Fruit fly (Drosophila melanogaster): Measurements from ENCODE around the gene prt.

The prt gene

dm6 chr3R:23725711-23726349, 27.0 kb upstream of the prt start:
- TF ChIP-seq noc (tag; optimal IDR thresholded peaks at IDR 0.05): peak; percentile 61

DNA sequence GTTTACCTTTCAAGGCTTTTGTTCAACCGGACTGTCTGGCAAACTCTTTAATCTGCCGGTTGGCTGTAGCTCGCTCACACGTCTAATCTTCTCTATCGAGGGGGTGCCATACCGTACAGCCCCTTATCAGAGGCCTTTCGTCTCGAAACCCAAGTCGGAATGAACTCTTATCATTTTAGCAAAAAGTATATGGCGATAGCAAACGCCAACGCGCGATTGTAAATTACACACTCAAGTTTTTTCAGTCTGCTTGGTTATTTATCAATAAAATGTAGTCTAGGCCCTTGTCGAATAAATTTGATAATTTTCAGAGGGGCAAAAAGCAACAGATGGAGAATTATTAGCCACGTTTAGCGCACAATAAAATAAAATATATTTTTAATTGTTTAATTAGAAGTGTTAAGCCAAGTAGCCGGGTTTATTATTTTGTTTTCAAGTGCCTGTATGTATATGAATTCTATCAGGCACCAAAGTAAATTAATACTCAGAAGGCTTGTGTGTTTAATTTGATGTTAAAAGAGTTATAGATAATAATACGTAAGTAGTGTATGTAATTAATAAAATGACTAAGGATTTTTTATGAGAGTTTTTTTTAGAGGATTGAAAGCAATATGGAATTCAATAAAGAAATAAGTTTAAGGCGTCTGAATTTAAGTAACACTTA, 26.1 kb upstream of the prt start:
- TF ChIP-seq noc (tag; optimal IDR thresholded peaks at IDR 0.05): peak; percentile 90

DNA sequence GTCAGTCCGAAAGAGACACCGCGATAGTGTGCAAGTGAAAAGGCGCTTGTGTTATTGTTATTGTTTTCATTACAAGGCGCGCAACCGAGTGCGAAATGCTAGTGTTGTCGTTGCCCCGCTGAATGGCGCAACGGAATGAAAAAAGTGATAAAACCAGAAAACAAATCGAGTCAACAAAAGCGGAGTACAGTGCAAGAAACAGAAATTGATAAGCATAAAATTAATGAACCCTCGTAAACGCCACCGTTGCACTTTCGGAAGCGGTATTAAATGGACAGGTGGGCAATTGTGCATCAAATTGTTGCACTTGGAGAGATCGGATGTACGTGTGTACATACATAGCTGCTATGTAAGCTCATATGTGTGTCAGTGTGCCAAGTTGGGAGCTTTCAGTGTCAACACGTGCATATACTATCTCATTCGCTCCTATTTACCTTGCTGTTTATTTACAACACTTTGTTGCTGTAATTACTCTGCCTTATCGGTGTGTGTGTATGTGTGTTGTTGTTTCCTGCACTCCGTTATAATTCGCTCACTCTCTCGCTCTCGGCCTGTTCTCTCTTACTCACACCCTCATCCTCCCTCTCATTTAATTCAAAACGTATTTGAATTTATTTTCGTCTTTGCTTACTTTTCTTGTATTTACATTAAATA, 24.7 kb upstream of the prt start:
- no peak for TF ChIP-seq noc (tag; optimal IDR thresholded peaks at IDR 0.05)

dm6 chr3R:23722680-23723372, 24.0 kb upstream of the prt start, which contains the start of gene CG10365:
Gene CG10365, plus strand, starts transcription at chr3R:23723331.
- peak; percentile 89 for TF ChIP-seq noc (tag; optimal IDR thresholded peaks at IDR 0.05)

DNA sequence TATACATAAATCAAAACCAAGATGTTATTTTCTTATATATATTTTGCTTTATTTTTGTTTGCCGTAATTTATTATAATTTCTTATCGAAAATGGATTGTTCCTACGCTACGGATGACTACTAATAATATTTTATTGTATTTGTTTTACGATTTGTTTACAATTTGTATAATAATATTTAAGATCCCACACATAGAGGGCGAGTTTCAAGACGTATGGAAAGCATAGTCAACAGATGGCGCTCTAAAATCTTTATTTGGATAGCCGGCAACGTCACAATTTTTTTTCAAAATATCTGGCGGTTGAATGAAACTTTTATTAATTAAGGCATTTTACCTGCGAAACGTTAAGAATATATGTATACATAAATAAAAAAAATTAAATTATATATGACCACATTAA, 23.1 kb upstream of the prt start:
- peak; percentile 44 for TF ChIP-seq noc (tag; optimal IDR thresholded peaks at IDR 0.05)

DNA sequence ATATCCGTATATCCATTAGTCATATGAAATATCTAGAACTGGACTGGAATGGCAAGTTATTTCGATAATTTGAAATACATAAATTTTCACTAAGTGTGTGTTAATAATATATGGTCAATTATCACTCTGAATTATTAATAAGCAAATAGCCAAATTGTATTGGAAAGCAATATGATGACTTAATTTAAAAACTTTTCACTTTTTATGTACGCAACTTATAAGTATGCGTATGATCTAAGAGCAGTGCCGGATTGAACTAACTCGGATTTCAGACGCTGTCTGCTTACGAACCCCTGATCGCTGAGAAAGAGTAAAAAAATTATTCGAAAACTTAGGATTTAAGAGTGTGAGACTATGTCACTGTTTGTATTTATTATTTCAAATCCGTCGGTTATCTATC, 22.7 kb upstream of the prt start, which contains the start of gene CG10232:
Gene CG10232, minus strand, starts transcription at position 101 of the 400 bp plus-strand sequence.
- no peak for TF ChIP-seq noc (tag; optimal IDR thresholded peaks at IDR 0.05)

dm6 chr3R:23718297-23718941, 19.6 kb upstream of the prt start, which contains the start of gene nau:
Gene nau, minus strand, starts transcription at chr3R:23718357.
- no peak for TF ChIP-seq noc (tag; optimal IDR thresholded peaks at IDR 0.05)

- peak; percentile 42 for TF ChIP-seq noc (tag; optimal IDR thresholded peaks at IDR 0.05)
These were observed 16.0 kb upstream of the prt start for dm6 chr3R:23714852-23715251.

- TF ChIP-seq noc (tag; optimal IDR thresholded peaks at IDR 0.05): no peak
These were observed 15.1 kb upstream of the prt start for dm6 chr3R:23713901-23714300.

dm6 chr3R:23711195-23711594, 12.4 kb upstream of the prt start, which contains the start of gene CG10300:
Gene CG10300, plus strand, starts transcription at chr3R:23711527.
- no peak for TF ChIP-seq noc (tag; optimal IDR thresholded peaks at IDR 0.05)

- no peak for TF ChIP-seq noc (tag; optimal IDR thresholded peaks at IDR 0.05)
These were observed 10.8 kb upstream of the prt start, which contains the start of gene CG10301 for dm6 chr3R:23709508-23710208. Gene CG10301, plus strand, starts transcription at chr3R:23710158.

DNA sequence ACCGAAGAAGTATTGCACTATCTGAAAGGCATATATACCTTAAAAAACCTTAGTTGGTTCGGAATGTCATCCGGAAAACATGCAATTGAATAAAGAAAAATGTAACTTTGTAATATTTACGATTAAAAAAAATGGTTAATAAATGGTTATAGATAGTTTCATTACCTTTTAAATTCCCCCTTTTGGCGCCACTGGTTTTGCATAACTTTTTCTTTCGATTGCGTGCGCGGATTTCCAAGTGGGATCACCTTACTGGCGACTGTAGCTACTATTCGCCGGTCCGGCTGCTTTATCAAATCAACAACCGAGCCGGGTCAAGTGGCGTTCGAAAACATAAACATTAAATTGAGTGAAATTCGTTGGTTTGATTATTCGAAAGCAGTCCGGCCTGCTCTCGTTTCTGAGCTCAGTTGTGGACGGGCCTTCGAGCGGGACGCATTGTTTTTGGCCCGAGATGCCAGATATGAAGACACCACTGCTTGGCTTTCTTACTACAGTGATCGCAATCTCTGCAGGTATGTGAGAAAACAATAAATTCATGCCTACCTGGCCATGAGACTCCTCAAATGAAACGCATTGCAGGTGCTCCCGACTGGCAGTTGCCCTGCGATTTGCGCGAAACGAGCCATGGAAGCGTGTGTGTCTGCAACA, 5.7 kb upstream of the prt start, which contains the start of gene Gba1b:
Gene Gba1b, plus strand, starts transcription at position 422 of the 651 bp plus-strand sequence.
- TF ChIP-seq noc (tag; optimal IDR thresholded peaks at IDR 0.05): no peak

- TF ChIP-seq noc (tag; optimal IDR thresholded peaks at IDR 0.05): no peak
These were observed 3.6 kb upstream of the prt start, which contains the start of gene Qsox4 for dm6 chr3R:23702461-23702860. Gene Qsox4, plus strand, starts transcription at chr3R:23702761.

- no peak for TF ChIP-seq noc (tag; optimal IDR thresholded peaks at IDR 0.05)
These were observed 1.5 kb upstream of the prt start, which contains the start of the genes CG31468 and Gba1a for dm6 chr3R:23700304-23700767. Gene CG31468, minus strand, starts transcription at chr3R:23700354. Gene Gba1a, plus strand, starts transcription at chr3R:23700621.

Data from whole organism, larva.